Worm (Caenorhabditis elegans): ENCODE measurements around the gene F21C10.3.
A peak's percentile ranks its signal among the peaks of the same experiment; 100 is the strongest.

Gene F21C10.3

ce11 chrV:9088758-9089157, 39.1 kb upstream of the F21C10.3 start (continued):
- peak; percentile 97 for TF ChIP-seq ceh-30 (tag; optimal IDR thresholded peaks at IDR 0.05)
- TF ChIP-seq hlh-15 (tag; optimal IDR thresholded peaks at IDR 0.05): no peak
- peak; percentile 69 for TF ChIP-seq ama-1 (optimal IDR thresholded peaks at IDR 0.05)
- TF ChIP-seq madf-2 (tag; optimal IDR thresholded peaks at IDR 0.05): no peak
- TF ChIP-seq lin-11 (tag; optimal IDR thresholded peaks at IDR 0.05): no peak

ce11 chrV:9090824-9091798, 36.8 kb upstream of the F21C10.3 start:
- TF ChIP-seq ceh-30 (tag; optimal IDR thresholded peaks at IDR 0.05): peak; percentile 35

- TF ChIP-seq ceh-6 (GFP tag; optimal IDR thresholded peaks at IDR 0.05): no peak
- TF ChIP-seq dve-1 (tag; optimal IDR thresholded peaks at IDR 0.05): no peak
- no peak for TF ChIP-seq hlh-6 (tag; optimal IDR thresholded peaks at IDR 0.05)
- TF ChIP-seq pha-2 (tag; optimal IDR thresholded peaks at IDR 0.05): no peak
- TF ChIP-seq ceh-31 (tag; optimal IDR thresholded peaks at IDR 0.05): no peak
- no peak for TF ChIP-seq K02D7.2 (tag; optimal IDR thresholded peaks at IDR 0.05)
- no peak for TF ChIP-seq unc-42 (tag; optimal IDR thresholded peaks at IDR 0.05)
- TF ChIP-seq ceh-30 (tag; optimal IDR thresholded peaks at IDR 0.05): no peak
- TF ChIP-seq dmd-4 (tag; optimal IDR thresholded peaks at IDR 0.05; ENCODE audit: borderline replicate concordance): no peak
- TF ChIP-seq sdc-2 (tag; optimal IDR thresholded peaks at IDR 0.05): no peak
- TF ChIP-seq ceh-2 (tag; optimal IDR thresholded peaks at IDR 0.05): no peak
- TF ChIP-seq pax-1 (tag; optimal IDR thresholded peaks at IDR 0.05): no peak
- TF ChIP-seq pha-4 (tag; optimal IDR thresholded peaks at IDR 0.05): no peak
Observed at ce11 chrV:9092209-9092608, 35.7 kb upstream of the F21C10.3 start, which contains the start of gene T27E4.1. T27E4.1 (plus strand) TSS chrV:9092345.

- TF ChIP-seq npax-4 (tag; optimal IDR thresholded peaks at IDR 0.05) (no peak), ceh-2 (tag; optimal IDR thresholded peaks at IDR 0.05) (no peak), unc-55 (GFP tag; optimal IDR thresholded peaks at IDR 0.05) (no peak)
Observed at ce11 chrV:9094060-9094628, 33.7 kb upstream of the F21C10.3 start.

- TF ChIP-seq ceh-30 (tag; optimal IDR thresholded peaks at IDR 0.05) (no peak), K09A11.1 (tag; optimal IDR thresholded peaks at IDR 0.05; ENCODE audit: insufficient read depth) (no peak), nfya-1 (tag; optimal IDR thresholded peaks at IDR 0.05) (no peak), sox-4 (tag; optimal IDR thresholded peaks at IDR 0.05) (no peak), unc-3 (GFP tag; conservative IDR thresholded peaks at IDR 0.05) (no peak), unc-3 (tag; optimal IDR thresholded peaks at IDR 0.05) (no peak), ceh-19 (GFP tag; optimal IDR thresholded peaks at IDR 0.05) (no peak), eyg-1 (tag; optimal IDR thresholded peaks at IDR 0.05) (no peak), unc-42 (tag; optimal IDR thresholded peaks at IDR 0.05) (no peak), ceh-31 (tag; optimal IDR thresholded peaks at IDR 0.05) (no peak), nhr-11 (tag; optimal IDR thresholded peaks at IDR 0.05) (no peak), che-1 (tag; optimal IDR thresholded peaks at IDR 0.05) (no peak)
Observed at ce11 chrV:9094976-9095375, 32.9 kb upstream of the F21C10.3 start.

- peak; percentile 67 for TF ChIP-seq unc-42 (tag; optimal IDR thresholded peaks at IDR 0.05)
- peak; percentile 66 for TF ChIP-seq rnt-1 (tag; optimal IDR thresholded peaks at IDR 0.05)
- no peak for TF ChIP-seq pat-9 (tag; optimal IDR thresholded peaks at IDR 0.05)
- peak; percentile 73 for TF ChIP-seq ceh-18 (tag; optimal IDR thresholded peaks at IDR 0.05)
- TF ChIP-seq elt-2 (tag; optimal IDR thresholded peaks at IDR 0.05): peak; percentile 78
- peak; percentile 34 for TF ChIP-seq ceh-34 (tag; optimal IDR thresholded peaks at IDR 0.05)
- peak; percentile 93 for TF ChIP-seq hlh-30 (tag; optimal IDR thresholded peaks at IDR 0.05; ENCODE audit: insufficient read depth)
- no peak for TF ChIP-seq lin-11 (tag; optimal IDR thresholded peaks at IDR 0.05)
- no peak for TF ChIP-seq fax-1 (tag; optimal IDR thresholded peaks at IDR 0.05)
- TF ChIP-seq unc-55 (GFP tag; optimal IDR thresholded peaks at IDR 0.05): peak; percentile 84
- no peak for TF ChIP-seq ceh-2 (tag; optimal IDR thresholded peaks at IDR 0.05)
- no peak for TF ChIP-seq tbx-7 (tag; optimal IDR thresholded peaks at IDR 0.05)
- TF ChIP-seq K02D7.2 (tag; optimal IDR thresholded peaks at IDR 0.05): no peak
- peak; percentile 85 for TF ChIP-seq tbx-2 (tag; optimal IDR thresholded peaks at IDR 0.05)
- peak; percentile 76 for TF ChIP-seq nfya-1 (tag; optimal IDR thresholded peaks at IDR 0.05)
- TF ChIP-seq ceh-45 (GFP tag; IDR thresholded peaks at IDR 0.05): no peak
- peak; percentile 15 for TF ChIP-seq syd-9 (tag; optimal IDR thresholded peaks at IDR 0.05)
Observed at ce11 chrV:9095613-9096317, 32.1 kb upstream of the F21C10.3 start, which contains the start of gene F21C10.10. F21C10.10 (plus strand) TSS chrV:9096267.
